Fruit fly (Drosophila melanogaster) whole organism, adult: ENCODE measurements around the gene CG17834.

ENCODE experiments used
- CG12768 ChIP-seq: fragments of 200-800 bp; sonication (Bioruptor generic); optimal IDR thresholded peaks from 2 replicates; lab custom pipeline; 2017; ENCODE audit warnings: missing biosample characterization, missing genetic modification characterization, mild to moderate bottlenecking, moderate library complexity, missing genetic modification reagents
- CG14711 ChIP-seq: fragments of 200-800 bp; sonication (Bioruptor generic); optimal IDR thresholded peaks from 2 replicates; lab custom pipeline; 2018; ENCODE audit warnings: missing biosample characterization, mild to moderate bottlenecking, missing genetic modification characterization, moderate library complexity
- toe ChIP-seq: fragments of 200-800 bp; sonication (Bioruptor generic); optimal IDR thresholded peaks from 2 replicates; lab custom pipeline; 2016; ENCODE audit warnings: missing biosample characterization, missing genetic modification characterization

- no peak for TF ChIP-seq CG14711 (tag; lab: Kevin White, UChicago)
- no peak for TF ChIP-seq toe
- TF ChIP-seq CG12768 (GFP tag; lab: Kevin White, UChicago), result no peak
These were observed 47.6 kb downstream of the CG17834 start for dm6 chr2L:8576496-8577000.
